Worm (Caenorhabditis elegans): Measurements from ENCODE around the gene sel-5.
A peak's percentile ranks its signal among the peaks of the same experiment; 100 is the strongest.

sel-5 gene

ce11 chrIII:4578385-4578903 lies at the start of gene sel-5, which contains the start of gene wdr-48:
TSS of gene sel-5 (minus strand) at chrIII:4578437.
TSS of gene wdr-48 (plus strand) at chrIII:4578853.
- TF ChIP-seq cog-1 (tag; optimal IDR thresholded peaks at IDR 0.05), result peak; percentile 12
- TF ChIP-seq med-1 (GFP tag; optimal IDR thresholded peaks at IDR 0.05; ENCODE audit: insufficient read depth), result peak; percentile 5
- no peak for TF ChIP-seq klf-2 (GFP tag; conservative IDR thresholded peaks at IDR 0.05)

ce11 chrIII:4626148-4626922 lies 48.1 kb upstream of the sel-5 start:
- TF ChIP-seq klf-2 (GFP tag; conservative IDR thresholded peaks at IDR 0.05) (no peak), med-1 (GFP tag; optimal IDR thresholded peaks at IDR 0.05; ENCODE audit: insufficient read depth) (no peak), tab-1 (GFP tag; IDR thresholded peaks at IDR 0.05) (no peak), ref-1 (GFP tag; conservative IDR thresholded peaks at IDR 0.05) (no peak), cog-1 (tag; optimal IDR thresholded peaks at IDR 0.05) (no peak), ztf-23 (GFP tag; IDR thresholded peaks at IDR 0.05) (no peak), ztf-29 (GFP tag; IDR thresholded peaks at IDR 0.05) (no peak), flt-1 (GFP tag; IDR thresholded peaks at IDR 0.05) (no peak), T22C8.4 (GFP tag; IDR thresholded peaks at IDR 0.05) (no peak)

- TF ChIP-seq ztf-23 (GFP tag; IDR thresholded peaks at IDR 0.05), result no peak
- no peak for TF ChIP-seq med-1 (GFP tag; optimal IDR thresholded peaks at IDR 0.05; ENCODE audit: insufficient read depth)
- no peak for TF ChIP-seq ztf-29 (GFP tag; IDR thresholded peaks at IDR 0.05)
Observed at ce11 chrIII:4622375-4623130, 44.3 kb upstream of the sel-5 start, which contains the start of gene lron-5. TSS of gene lron-5 (plus strand) at chrIII:4623029.

ce11 chrIII:4616071-4616571 lies 37.9 kb upstream of the sel-5 start, which contains the start of gene lips-3:
TSS of gene lips-3 (plus strand) at chrIII:4616528.
- TF ChIP-seq flt-1 (GFP tag; IDR thresholded peaks at IDR 0.05), result no peak
- no peak for TF ChIP-seq T22C8.4 (GFP tag; IDR thresholded peaks at IDR 0.05)
- no peak for TF ChIP-seq ztf-29 (GFP tag; IDR thresholded peaks at IDR 0.05)
- no peak for TF ChIP-seq tab-1 (GFP tag; IDR thresholded peaks at IDR 0.05)
- no peak for TF ChIP-seq ref-1 (GFP tag; conservative IDR thresholded peaks at IDR 0.05)
- no peak for TF ChIP-seq ztf-23 (GFP tag; IDR thresholded peaks at IDR 0.05)
- no peak for TF ChIP-seq cog-1 (tag; optimal IDR thresholded peaks at IDR 0.05)
- TF ChIP-seq med-1 (GFP tag; optimal IDR thresholded peaks at IDR 0.05; ENCODE audit: insufficient read depth), result no peak
- TF ChIP-seq klf-2 (GFP tag; conservative IDR thresholded peaks at IDR 0.05), result no peak

- TF ChIP-seq cog-1 (tag; optimal IDR thresholded peaks at IDR 0.05), result no peak
- TF ChIP-seq klf-2 (GFP tag; conservative IDR thresholded peaks at IDR 0.05), result no peak
- TF ChIP-seq ref-1 (GFP tag; conservative IDR thresholded peaks at IDR 0.05), result no peak
- TF ChIP-seq tab-1 (GFP tag; IDR thresholded peaks at IDR 0.05), result no peak
- no peak for TF ChIP-seq T22C8.4 (GFP tag; IDR thresholded peaks at IDR 0.05)
- TF ChIP-seq ztf-23 (GFP tag; IDR thresholded peaks at IDR 0.05), result no peak
- no peak for TF ChIP-seq ztf-29 (GFP tag; IDR thresholded peaks at IDR 0.05)
- TF ChIP-seq flt-1 (GFP tag; IDR thresholded peaks at IDR 0.05), result no peak
- no peak for TF ChIP-seq med-1 (GFP tag; optimal IDR thresholded peaks at IDR 0.05; ENCODE audit: insufficient read depth)
Observed at ce11 chrIII:4612334-4612953, 34.2 kb upstream of the sel-5 start, which contains the start of gene sel-2. TSS of gene sel-2 (minus strand) at chrIII:4612384.

- no peak for TF ChIP-seq flt-1 (GFP tag; IDR thresholded peaks at IDR 0.05)
- TF ChIP-seq ztf-23 (GFP tag; IDR thresholded peaks at IDR 0.05), result no peak
- no peak for TF ChIP-seq cog-1 (tag; optimal IDR thresholded peaks at IDR 0.05)
- no peak for TF ChIP-seq tab-1 (GFP tag; IDR thresholded peaks at IDR 0.05)
- no peak for TF ChIP-seq ztf-29 (GFP tag; IDR thresholded peaks at IDR 0.05)
- no peak for TF ChIP-seq ref-1 (GFP tag; conservative IDR thresholded peaks at IDR 0.05)
- TF ChIP-seq klf-2 (GFP tag; conservative IDR thresholded peaks at IDR 0.05), result no peak
- TF ChIP-seq T22C8.4 (GFP tag; IDR thresholded peaks at IDR 0.05), result no peak
- TF ChIP-seq med-1 (GFP tag; optimal IDR thresholded peaks at IDR 0.05; ENCODE audit: insufficient read depth), result no peak
Observed at ce11 chrIII:4603837-4604236, 25.6 kb upstream of the sel-5 start.

- no peak for TF ChIP-seq T22C8.4 (GFP tag; IDR thresholded peaks at IDR 0.05)
- TF ChIP-seq ztf-29 (GFP tag; IDR thresholded peaks at IDR 0.05), result no peak
- no peak for TF ChIP-seq med-1 (GFP tag; optimal IDR thresholded peaks at IDR 0.05; ENCODE audit: insufficient read depth)
- no peak for TF ChIP-seq tab-1 (GFP tag; IDR thresholded peaks at IDR 0.05)
- no peak for TF ChIP-seq ref-1 (GFP tag; conservative IDR thresholded peaks at IDR 0.05)
- TF ChIP-seq klf-2 (GFP tag; conservative IDR thresholded peaks at IDR 0.05), result no peak
- TF ChIP-seq flt-1 (GFP tag; IDR thresholded peaks at IDR 0.05), result no peak
- TF ChIP-seq cog-1 (tag; optimal IDR thresholded peaks at IDR 0.05), result no peak
- no peak for TF ChIP-seq ztf-23 (GFP tag; IDR thresholded peaks at IDR 0.05)
Observed at ce11 chrIII:4601286-4601685, 23.0 kb upstream of the sel-5 start.

- TF ChIP-seq T22C8.4 (GFP tag; IDR thresholded peaks at IDR 0.05) (no peak), ref-1 (GFP tag; conservative IDR thresholded peaks at IDR 0.05) (no peak), tab-1 (GFP tag; IDR thresholded peaks at IDR 0.05) (no peak), cog-1 (tag; optimal IDR thresholded peaks at IDR 0.05) (no peak), ztf-29 (GFP tag; IDR thresholded peaks at IDR 0.05) (no peak), ztf-23 (GFP tag; IDR thresholded peaks at IDR 0.05) (no peak), med-1 (GFP tag; optimal IDR thresholded peaks at IDR 0.05; ENCODE audit: insufficient read depth) (no peak), flt-1 (GFP tag; IDR thresholded peaks at IDR 0.05) (no peak)
Observed at ce11 chrIII:4600139-4600762, 22.0 kb upstream of the sel-5 start, which contains the start of gene mab-21. TSS of gene mab-21 (plus strand) at chrIII:4600753.
